Fruit fly (Drosophila melanogaster): Measurements from ENCODE around the gene X11L.
A peak's percentile ranks its signal among the peaks of the same experiment; 100 is the strongest.

The X11L gene

DNA sequence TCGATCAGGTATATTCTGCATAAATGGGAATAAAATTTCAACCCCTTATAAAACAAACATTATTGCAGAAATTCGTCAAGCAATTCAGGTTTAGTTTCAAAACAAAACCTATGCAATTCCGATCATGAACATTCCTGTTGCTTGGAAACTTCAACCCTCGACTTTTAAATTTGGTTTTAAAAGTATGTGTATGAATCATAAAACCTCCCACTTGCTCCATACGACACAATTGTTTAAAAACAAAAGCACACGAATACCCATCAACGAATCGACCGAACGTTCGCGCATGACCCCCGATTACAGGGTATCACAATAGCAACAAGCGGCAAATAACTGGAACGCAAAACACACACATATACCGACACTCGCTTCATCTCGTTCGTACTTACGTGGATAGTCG, 21.3 kb upstream of the X11L start (continued):
- TF ChIP-seq CG12769 (tag; optimal IDR thresholded peaks at IDR 0.05), result peak; percentile 8
- TF ChIP-seq TFAM (GFP tag; optimal IDR thresholded peaks at IDR 0.05), result no peak
- no peak for TF ChIP-seq CG12236 (GFP tag; optimal IDR thresholded peaks at IDR 0.05)
- no peak for TF ChIP-seq CG15479 (GFP tag; optimal IDR thresholded peaks at IDR 0.05)
- peak; percentile 53; the same call in 1 of the 3 replicates for TF ChIP-seq ci (GFP tag; IDR thresholded peaks at IDR 0.05)
- no peak for TF ChIP-seq crp (GFP tag; optimal IDR thresholded peaks at IDR 0.05)
- TF ChIP-seq CG1647 (GFP tag; optimal IDR thresholded peaks at IDR 0.05), result no peak
- no peak for TF ChIP-seq odd (GFP tag; optimal IDR thresholded peaks at IDR 0.05)
- peak; percentile 85 for TF ChIP-seq Med (GFP tag)
- TF ChIP-seq hbn (GFP tag; IDR thresholded peaks at IDR 0.05; ENCODE audit: partially characterized antibody), result no peak
- TF ChIP-seq stwl (tag; optimal IDR thresholded peaks at IDR 0.05), result no peak
- no peak for TF ChIP-seq ham (GFP tag; IDR thresholded peaks at IDR 0.05)
- 0 out of 2 replicates have a peak, but pooled peaks have one; percentile 27 for TF ChIP-seq E2f1 (GFP tag; IDR thresholded peaks at IDR 0.05)
- no peak for TF ChIP-seq pzg (GFP tag; optimal IDR thresholded peaks at IDR 0.05)
- no peak for TF ChIP-seq Hmx (GFP tag; optimal IDR thresholded peaks at IDR 0.05)
- no peak for TF ChIP-seq CG10565 (GFP tag; optimal IDR thresholded peaks at IDR 0.05)
- no peak for TF ChIP-seq yki (optimal IDR thresholded peaks at IDR 0.05)
- no peak for TF ChIP-seq gsb-n (tag; optimal IDR thresholded peaks at IDR 0.05)
- TF ChIP-seq Hsf (GFP tag; optimal IDR thresholded peaks at IDR 0.05), result no peak
- 0 out of 3 replicates have a peak, but pooled peaks have one; percentile 25 for TF ChIP-seq H15 (GFP tag; IDR thresholded peaks at IDR 0.05)
- TF ChIP-seq sima (GFP tag; optimal IDR thresholded peaks at IDR 0.05), result no peak
- TF ChIP-seq lola (GFP tag; optimal IDR thresholded peaks at IDR 0.05), result peak in 1 of 3 experiments; percentile 41
- no peak for TF ChIP-seq CG17802 (tag; optimal IDR thresholded peaks at IDR 0.05)
- TF ChIP-seq CG10959 (GFP tag; IDR thresholded peaks at IDR 0.05), result no peak
- no peak for TF ChIP-seq luna (GFP tag; optimal IDR thresholded peaks at IDR 0.05)
- peak; percentile 43 for TF ChIP-seq dmrt99B (tag; optimal IDR thresholded peaks at IDR 0.05)
- TF ChIP-seq CG3995 (GFP tag; optimal IDR thresholded peaks at IDR 0.05), result no peak
- TF ChIP-seq CG13624 (GFP tag; optimal IDR thresholded peaks at IDR 0.05), result no peak
- no peak for TF ChIP-seq CG18476 (GFP tag; optimal IDR thresholded peaks at IDR 0.05)
- TF ChIP-seq Side (GFP tag; optimal IDR thresholded peaks at IDR 0.05), result no peak
- TF ChIP-seq Spps (tag; optimal IDR thresholded peaks at IDR 0.05), result no peak
- no peak for TF ChIP-seq Dfd (GFP tag; optimal IDR thresholded peaks at IDR 0.05)
- TF ChIP-seq wek (GFP tag; optimal IDR thresholded peaks at IDR 0.05), result no peak
- TF ChIP-seq unc-4 (GFP tag; IDR thresholded peaks at IDR 0.05; ENCODE audit: partially characterized antibody), result no peak
- TF ChIP-seq CG17829 (tag; optimal IDR thresholded peaks at IDR 0.05), result peak; percentile 26
- TF ChIP-seq Scr (GFP tag; IDR thresholded peaks at IDR 0.05; ENCODE audit: partially characterized antibody), result no peak
- no peak for TF ChIP-seq caup (GFP tag; optimal IDR thresholded peaks at IDR 0.05; ENCODE audit: severe bottlenecking)
- no peak for TF ChIP-seq CG7745 (tag; optimal IDR thresholded peaks at IDR 0.05)
- no peak for TF ChIP-seq Hr39 (optimal IDR thresholded peaks at IDR 0.05)
- TF ChIP-seq CG11723 (GFP tag; optimal IDR thresholded peaks at IDR 0.05), result no peak
- TF ChIP-seq HLH4C (GFP tag; IDR thresholded peaks at IDR 0.05; ENCODE audit: partially characterized antibody), result no peak
- no peak for TF ChIP-seq CG10267 (tag; optimal IDR thresholded peaks at IDR 0.05)
- no peak for TF ChIP-seq croc (GFP tag; conservative IDR thresholded peaks at IDR 0.05)
- no peak for TF ChIP-seq dati (GFP tag; IDR thresholded peaks at IDR 0.05)
- TF ChIP-seq CG12744 (GFP tag; optimal IDR thresholded peaks at IDR 0.05), result no peak
- TF ChIP-seq CG11560 (tag; IDR thresholded peaks at IDR 0.05), result no peak
- peak; percentile 49; the same call in 2 of the 3 replicates for TF ChIP-seq zfh1 (GFP tag; IDR thresholded peaks at IDR 0.05)
- TF ChIP-seq CG12219 (GFP tag; optimal IDR thresholded peaks at IDR 0.05), result no peak
- TF ChIP-seq CG9437 (GFP tag; optimal IDR thresholded peaks at IDR 0.05), result no peak
- no peak for TF ChIP-seq hkb (optimal IDR thresholded peaks at IDR 0.05)
- 0 out of 2 replicates have a peak, but pooled peaks have one; percentile 34 for TF ChIP-seq hkb (GFP tag; IDR thresholded peaks at IDR 0.05)
- TF ChIP-seq CG34376 (GFP tag; optimal IDR thresholded peaks at IDR 0.05), result no peak

Measured in whole organism, embryonic.